Worm (Caenorhabditis elegans) whole organism, L4 larva: ENCODE data around the gene srsx-25.

Experiments
- D1046.2 ChIP-seq: fragments of 200-800 bp; sonication (Bioruptor generic); IDR thresholded peaks from 2 replicates; pipeline ENCODE4 v1.3.6; 2022; ENCODE audit warnings: missing genetic modification characterization, missing compliant biosample characterization
- T20F7.1 ChIP-seq: fragments of 200-800 bp; sonication (Bioruptor generic); optimal IDR thresholded peaks from 2 replicates; lab custom pipeline; 2018; ENCODE audit warnings: mild to moderate bottlenecking, missing genetic modification characterization, missing compliant biosample characterization
- T26A8.4 ChIP-seq: fragments of 200-800 bp; sonication (Bioruptor generic); IDR thresholded peaks from 2 replicates; pipeline ENCODE4 v1.3.6; 2022; ENCODE audit warnings: missing genetic modification characterization, missing compliant biosample characterization
- Y105C5A.15 ChIP-seq: fragments of 200-800 bp; sonication (Bioruptor generic); IDR thresholded peaks from 2 replicates; pipeline ENCODE4 v1.3.6; 2022; ENCODE audit warnings: missing genetic modification characterization, missing compliant biosample characterization
- Y5F2A.4 ChIP-seq: fragments of 200-800 bp; sonication (Bioruptor generic); optimal IDR thresholded peaks from 2 replicates; lab custom pipeline; 2018; ENCODE audit warnings: mild to moderate bottlenecking, missing genetic modification characterization, missing compliant biosample characterization
- Y75B8A.6 ChIP-seq: fragments of 200-800 bp; sonication (Bioruptor generic); IDR thresholded peaks from 2 replicates; pipeline ENCODE4 v1.3.6; 2022; ENCODE audit warnings: missing genetic modification reagents, missing genetic modification characterization, missing compliant biosample characterization
- aha-1 ChIP-seq: fragments of 150-350 bp; peaks from one replicate; lab custom pipeline; 2014; ENCODE audit warnings: missing biosample characterization, missing genetic modification characterization
- ceh-20 ChIP-seq: fragments of 200-800 bp; sonication (Bioruptor generic); IDR thresholded peaks from 2 replicates; pipeline ENCODE4 v1.3.6; 2022; ENCODE audit warnings: missing genetic modification reagents, missing genetic modification characterization, missing compliant biosample characterization
- cey-2 ChIP-seq: sonication (generic microtip); optimal IDR thresholded peaks from 3 replicates; lab custom pipeline; 2017; ENCODE audit warnings: missing genetic modification characterization, mild to moderate bottlenecking, missing compliant biosample characterization, antibody characterized with exemption, borderline replicate concordance; ENCODE audit not compliant: insufficient read depth
- ctbp-1 ChIP-seq: fragments of 200-800 bp; sonication (Bioruptor generic); IDR thresholded peaks from 2 replicates; pipeline ENCODE4 v1.3.6; 2022; ENCODE audit warnings: missing genetic modification reagents, missing genetic modification characterization, missing compliant biosample characterization
- dmd-6 ChIP-seq: fragments of 200-800 bp; sonication (Bioruptor generic); IDR thresholded peaks from 2 replicates; pipeline ENCODE4 v1.3.6; 2022; ENCODE audit warnings: missing genetic modification reagents, missing genetic modification characterization, missing compliant biosample characterization
- dve-1 ChIP-seq: sonication (generic microtip); optimal IDR thresholded peaks from 2 replicates; lab custom pipeline; 2017; ENCODE audit warnings: antibody characterized with exemption, mild to moderate bottlenecking, missing genetic modification characterization, missing compliant biosample characterization; ENCODE audit not compliant: insufficient read depth
- egl-43 ChIP-seq: fragments of 200-800 bp; sonication (Bioruptor generic); IDR thresholded peaks from 2 replicates; pipeline ENCODE4 v1.3.6; 2022; ENCODE audit warnings: missing genetic modification reagents, missing genetic modification characterization, missing compliant biosample characterization
- fkh-10 ChIP-seq: fragments of 150-350 bp; optimal IDR thresholded peaks from 2 replicates; lab custom pipeline; 2014; ENCODE audit warnings: missing biosample characterization, missing genetic modification reagents, missing genetic modification characterization
- gei-8 ChIP-seq: fragments of 200-800 bp; sonication (Bioruptor generic); optimal IDR thresholded peaks from 2 replicates; lab custom pipeline; 2018; ENCODE audit warnings: mild to moderate bottlenecking, missing genetic modification characterization, missing compliant biosample characterization
- hif-1 ChIP-seq, 2 experiments: sonication (generic microtip); optimal IDR thresholded peaks; 2 replicates each; lab custom pipeline; 2016 to 2017; ENCODE audit warnings: missing compliant biosample characterization in 2 of 2, missing genetic modification characterization in 2 of 2, missing genetic modification reagents in 2 of 2, missing genotype in 2 of 2, mild to moderate bottlenecking in 1 of 2
- hlh-11 ChIP-seq: fragments of 200-800 bp; sonication (Bioruptor generic); optimal IDR thresholded peaks from 2 replicates; lab custom pipeline; 2018; ENCODE audit warnings: mild to moderate bottlenecking, missing genetic modification characterization, missing compliant biosample characterization
- hlh-30 ChIP-seq: sonication (generic microtip); optimal IDR thresholded peaks from 2 replicates; lab custom pipeline; 2017; ENCODE audit warnings: antibody characterized with exemption, mild to moderate bottlenecking, missing genetic modification characterization, missing compliant biosample characterization; ENCODE audit not compliant: insufficient read depth
- lim-7 ChIP-seq: fragments of 200-800 bp; sonication (Bioruptor generic); IDR thresholded peaks from 2 replicates; pipeline ENCODE4 v1.3.6; 2022; ENCODE audit warnings: missing genetic modification characterization, missing compliant biosample characterization
- lin-15B ChIP-seq: fragments of 150-350 bp; sonication (generic microtip); optimal IDR thresholded peaks from 3 replicates; lab custom pipeline; 2014; ENCODE audit warnings: missing biosample characterization, missing genetic modification characterization
- lir-3 ChIP-seq: sonication (generic microtip); optimal IDR thresholded peaks from 2 replicates; lab custom pipeline; 2016; ENCODE audit warnings: mild to moderate bottlenecking, missing genetic modification characterization, missing compliant biosample characterization
- lsy-2 ChIP-seq, 2 experiments: fragments of 150-350 bp in 1 of 2; sonication (generic microtip) in 1 of 2; optimal IDR thresholded peaks; 2 replicates each; lab custom pipeline; 2014 to 2017; ENCODE audit warnings: missing biosample characterization in 2 of 2, missing genetic modification characterization in 2 of 2
- mdl-1 ChIP-seq, 2 experiments: fragments of 150-350 bp in 1 of 2; sonication (generic microtip) in 1 of 2; optimal IDR thresholded peaks; 2 replicates each; lab custom pipeline; 2014 to 2017; ENCODE audit warnings: missing biosample characterization in 2 of 2, missing genetic modification characterization in 2 of 2
- mep-1 ChIP-seq: fragments of 150-350 bp; sonication (generic microtip); optimal IDR thresholded peaks from 3 replicates; lab custom pipeline; 2014; ENCODE audit warnings: missing biosample characterization, missing genetic modification characterization
- mes-2 ChIP-seq: sonication (generic microtip); optimal IDR thresholded peaks from 2 replicates; lab custom pipeline; 2016; ENCODE audit warnings: missing genotype, mild to moderate bottlenecking, missing genetic modification characterization, missing compliant biosample characterization; ENCODE audit not compliant: poor library complexity, severe bottlenecking
- nhr-10 ChIP-seq: fragments of 150-350 bp; optimal IDR thresholded peaks from 2 replicates; lab custom pipeline; 2014; ENCODE audit warnings: missing biosample characterization, missing genetic modification characterization
- nhr-111 ChIP-seq: fragments of 200-800 bp; sonication (Bioruptor generic); optimal IDR thresholded peaks from 2 replicates; lab custom pipeline; 2018; ENCODE audit warnings: mild to moderate bottlenecking, missing genetic modification characterization, missing compliant biosample characterization
- nhr-28 ChIP-seq: fragments of 150-350 bp; optimal IDR thresholded peaks from 2 replicates; lab custom pipeline; 2014; ENCODE audit warnings: missing biosample characterization, missing genetic modification characterization
- nhr-42 ChIP-seq: fragments of 200-800 bp; sonication (Bioruptor generic); IDR thresholded peaks from 2 replicates; pipeline ENCODE4 v1.3.6; 2022; ENCODE audit warnings: missing genetic modification characterization, missing compliant biosample characterization
- nhr-6 ChIP-seq: fragments of 150-350 bp; optimal IDR thresholded peaks from 2 replicates; lab custom pipeline; 2014; ENCODE audit warnings: missing biosample characterization, missing genetic modification characterization
- nhr-77 ChIP-seq: fragments of 150-350 bp; optimal IDR thresholded peaks from 2 replicates; lab custom pipeline; 2014; ENCODE audit warnings: missing biosample characterization, missing genetic modification characterization
- pha-4 ChIP-seq, 2 experiments: fragments of 150-350 bp in 1 of 2; fragments of 200-800 bp in 1 of 2; sonication (Bioruptor generic) in 1 of 2; IDR thresholded peaks in 1 of 2; optimal IDR thresholded peaks in 1 of 2; 2 replicates each; pipeline versions ENCODE4 v1.3.6 to Lab custom; 2014 to 2022; ENCODE audit warnings: missing genetic modification characterization in 2 of 2, missing genetic modification reagents in 2 of 2, missing biosample characterization in 1 of 2, missing compliant biosample characterization in 1 of 2
- php-3 ChIP-seq: fragments of 200-800 bp; sonication (Bioruptor generic); IDR thresholded peaks from 2 replicates; pipeline ENCODE4 v1.3.6; 2022; ENCODE audit warnings: missing genetic modification reagents, missing genetic modification characterization, missing compliant biosample characterization
- saeg-2 ChIP-seq: fragments of 200-800 bp; sonication (Bioruptor generic); IDR thresholded peaks from 2 replicates; pipeline ENCODE4 v1.3.6; 2022; ENCODE audit warnings: missing genetic modification reagents, missing genetic modification characterization, missing compliant biosample characterization
- sdz-12 ChIP-seq: fragments of 200-800 bp; sonication (Bioruptor generic); optimal IDR thresholded peaks from 2 replicates; lab custom pipeline; 2018; ENCODE audit warnings: mild to moderate bottlenecking, missing genetic modification characterization, missing compliant biosample characterization
- set-16 ChIP-seq: fragments of 200-800 bp; sonication (Bioruptor generic); IDR thresholded peaks from 2 replicates; pipeline ENCODE4 v1.3.6; 2022; ENCODE audit warnings: missing genetic modification reagents, missing genetic modification characterization, missing compliant biosample characterization
- spr-3 ChIP-seq: fragments of 200-800 bp; sonication (Bioruptor generic); optimal IDR thresholded peaks from 2 replicates; lab custom pipeline; 2018; ENCODE audit warnings: mild to moderate bottlenecking, missing genetic modification characterization, missing compliant biosample characterization
- tag-97 ChIP-seq: fragments of 200-800 bp; sonication (Bioruptor generic); IDR thresholded peaks from 2 replicates; pipeline ENCODE4 v1.3.6; 2022; ENCODE audit warnings: missing genetic modification characterization, missing compliant biosample characterization
- unc-130 ChIP-seq: sonication (generic microtip); optimal IDR thresholded peaks from 2 replicates; lab custom pipeline; 2016; ENCODE audit warnings: missing genetic modification reagents, missing genetic modification characterization, missing compliant biosample characterization
- unc-62 ChIP-seq, 3 experiments: fragments of 150-350 bp in 1 of 3; sonication (generic microtip); optimal IDR thresholded peaks in 2 of 3; peaks in 1 of 3; 1 replicate in 1 of 3; 2 replicates in 2 of 3; lab custom pipeline; 2014 to 2017; ENCODE audit warnings: missing biosample characterization in 3 of 3, missing genetic modification characterization in 3 of 3, missing genetic modification reagents in 3 of 3, missing genotype in 1 of 3
- vab-7 ChIP-seq: fragments of 200-800 bp; sonication (Bioruptor generic); IDR thresholded peaks from 2 replicates; pipeline ENCODE4 v1.3.6; 2022; ENCODE audit warnings: missing genetic modification reagents, missing genetic modification characterization, missing compliant biosample characterization
- zfp-2 ChIP-seq: sonication (generic microtip); optimal IDR thresholded peaks from 2 replicates; lab custom pipeline; 2016; ENCODE audit warnings: mild to moderate bottlenecking, missing genetic modification characterization, missing compliant biosample characterization
- zfp-3 ChIP-seq: fragments of 200-800 bp; sonication (Bioruptor generic); conservative IDR thresholded peaks from 2 replicates; pipeline ENCODE4 v1.3.6; 2022; ENCODE audit warnings: missing genetic modification reagents, missing genetic modification characterization, missing compliant biosample characterization
- ztf-7 ChIP-seq: fragments of 150-350 bp; optimal IDR thresholded peaks from 2 replicates; lab custom pipeline; 2014; ENCODE audit warnings: missing biosample characterization, missing genetic modification characterization

The srsx-25 gene

DNA sequence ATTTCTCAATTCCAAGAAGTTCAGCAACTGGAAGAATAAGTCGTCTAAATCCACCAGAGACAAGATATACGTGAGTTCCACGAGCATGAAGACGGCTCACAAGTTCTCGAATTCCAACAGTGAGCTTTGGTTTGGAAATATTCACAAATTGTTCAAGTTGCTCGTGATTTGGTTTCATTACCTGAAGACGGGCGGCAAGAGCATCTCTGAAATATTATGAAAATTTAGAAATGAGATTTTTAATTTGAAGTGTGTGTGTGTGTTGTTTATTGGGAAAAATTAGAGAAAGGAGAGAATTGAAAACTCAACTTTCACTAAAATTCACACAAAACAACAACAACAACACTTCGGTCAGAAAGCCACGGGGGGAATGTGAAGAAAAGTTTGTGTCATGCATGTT, 25.8 kb downstream of the srsx-25 start:
- TF ChIP-seq nhr-111 (GFP tag; lab: Kevin White, UChicago) (no peak), Y5F2A.4 (GFP tag; lab: Kevin White, UChicago) (no peak), gei-8 (peak; percentile 35), zfp-3 (no peak), unc-62 (GFP tag; optimal IDR thresholded peaks at IDR 0.05 in 1 of 2; lab: Kevin White, UChicago) (peak in 1 of 2 experiments; percentile 91), unc-62 (tag; optimal IDR thresholded peaks at IDR 0.05; lab: Kevin White, UChicago) (no peak), ctbp-1 (GFP tag; lab: Robert Waterston, UW) (0 out of 2 replicates have a peak, but pooled peaks have one; percentile 12), aha-1 (tag; lab: Kevin White, UChicago) (peak; percentile 84)

DNA sequence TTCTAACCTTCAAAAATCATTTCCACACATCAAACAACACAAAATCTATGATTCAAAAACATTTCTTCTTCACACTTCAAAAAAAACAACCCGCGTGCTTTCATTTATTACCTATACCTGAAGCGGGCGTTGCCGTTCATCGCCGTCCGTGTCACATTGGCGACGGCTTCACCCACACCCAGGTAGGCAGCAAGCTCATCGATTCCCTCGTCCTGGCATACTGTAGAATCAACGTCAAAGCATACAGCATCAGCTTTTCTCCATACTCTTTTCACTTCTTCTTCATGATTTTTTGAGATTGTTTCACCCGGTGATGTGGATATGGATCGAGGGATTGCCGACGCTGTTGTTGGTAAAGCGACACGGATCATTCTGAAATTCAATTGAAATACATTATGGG, 27.3 kb downstream of the srsx-25 start:
- TF ChIP-seq set-16 (GFP tag; lab: Robert Waterston, UW) = peak; percentile 26; the same call in 1 of the 2 replicates
- no peak for TF ChIP-seq fkh-10 (GFP tag; lab: Kevin White, UChicago)
- TF ChIP-seq pha-4 (GFP tag; IDR thresholded peaks at IDR 0.05; lab: Robert Waterston, UW) = no peak
- TF ChIP-seq pha-4 (tag; optimal IDR thresholded peaks at IDR 0.05; lab: Kevin White, UChicago) = no peak
- no peak for TF ChIP-seq lir-3
- peak; percentile 46 for TF ChIP-seq T26A8.4 (GFP tag; lab: Robert Waterston, UW)
- no peak for TF ChIP-seq saeg-2
- TF ChIP-seq D1046.2 (GFP tag; lab: Robert Waterston, UW) = no peak
- no peak for TF ChIP-seq nhr-6 (tag; lab: Kevin White, UChicago)
- TF ChIP-seq egl-43 (GFP tag; lab: Robert Waterston, UW) = 0 out of 2 replicates have a peak, but pooled peaks have one; percentile 44
- no peak for TF ChIP-seq unc-130
- 0 out of 2 replicates have a peak, but pooled peaks have one; percentile 35 for TF ChIP-seq lim-7 (GFP tag; lab: Robert Waterston, UW)
- TF ChIP-seq nhr-77 (tag; lab: Kevin White, UChicago) = no peak
- TF ChIP-seq sdz-12 (GFP tag; lab: Kevin White, UChicago) = peak; percentile 68
- 0 out of 2 replicates have a peak, but pooled peaks have one; percentile 33 for TF ChIP-seq nhr-42 (GFP tag; lab: Robert Waterston, UW)
- TF ChIP-seq aha-1 (tag; lab: Kevin White, UChicago) = peak; percentile 25
- TF ChIP-seq nhr-111 (GFP tag; lab: Kevin White, UChicago) = peak; percentile 13
- TF ChIP-seq, all 104 proteins: peak for 8

DNA sequence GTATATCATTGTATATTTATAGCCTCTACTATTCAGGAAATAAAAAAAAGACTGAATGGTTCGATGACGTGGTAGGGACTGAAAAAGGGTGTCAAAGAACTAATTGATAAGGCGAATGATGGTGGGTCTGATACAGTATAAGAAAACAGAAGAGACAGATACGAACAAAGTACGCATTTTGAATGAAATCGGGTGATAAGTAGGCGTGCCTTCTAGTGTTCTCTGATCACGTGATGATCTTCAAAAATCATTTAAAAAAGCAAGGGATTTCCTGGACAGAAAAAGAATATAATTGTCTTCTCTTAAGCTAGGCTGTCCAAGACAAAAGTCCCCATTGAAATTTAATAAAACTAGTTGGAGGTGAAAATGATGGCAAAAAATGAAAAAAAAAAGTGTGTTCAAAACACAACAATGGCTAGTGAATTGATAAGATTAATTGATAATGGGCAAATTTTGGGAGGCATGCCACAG, 28.3 kb downstream of the srsx-25 start:
- TF ChIP-seq lsy-2 (tag; optimal IDR thresholded peaks at IDR 0.05; lab: Kevin White, UChicago) (no peak), spr-3 (GFP tag; lab: Kevin White, UChicago) (no peak), dve-1 (peak; percentile 52), dmd-6 (GFP tag; lab: Robert Waterston, UW) (peak; percentile 86), aha-1 (tag; lab: Kevin White, UChicago) (peak; percentile 97), zfp-2 (tag; lab: Kevin White, UChicago) (no peak), ceh-20 (GFP tag; lab: Robert Waterston, UW) (peak; percentile 7; the same call in 1 of the 2 replicates), hlh-30 (tag; lab: Kevin White, UChicago) (peak; percentile 75), hif-1 (tag; optimal IDR thresholded peaks at IDR 0.05; lab: Kevin White, UChicago) (peak in 1 of 2 experiments; percentile 62), T20F7.1 (GFP tag; lab: Kevin White, UChicago) (peak; percentile 51), nhr-77 (tag; lab: Kevin White, UChicago) (peak; percentile 21), ztf-7 (tag; lab: Kevin White, UChicago) (peak; percentile 22), gei-8 (peak; percentile 46), fkh-10 (GFP tag; lab: Kevin White, UChicago) (no peak), Y75B8A.6 (GFP tag; lab: Robert Waterston, UW) (0 out of 2 replicates have a peak, but pooled peaks have one; percentile 57), vab-7 (no peak), nhr-10 (peak; percentile 87), mep-1 (tag; lab: Kevin White, UChicago) (peak; percentile 5), mdl-1 (tag; optimal IDR thresholded peaks at IDR 0.05; lab: Kevin White, UChicago) (peak in 1 of 2 experiments; percentile 75), tag-97 (GFP tag; lab: Robert Waterston, UW) (no peak), nhr-28 (peak; percentile 68), hlh-11 (tag; lab: Kevin White, UChicago) (peak; percentile 91), lin-15B (no peak), nhr-6 (tag; lab: Kevin White, UChicago) (peak; percentile 34), Y105C5A.15 (no peak), cey-2 (tag; lab: Kevin White, UChicago) (peak; percentile 1), php-3 (GFP tag; lab: Robert Waterston, UW) (peak; percentile 67; the same call in 1 of the 2 replicates), mes-2 (tag; lab: Kevin White, UChicago) (peak; percentile 7)
